Fruit fly (Drosophila melanogaster): Measurements from ENCODE around the gene Pdh.

Gene Pdh

dm6 chr3L:16319399-16319906 is 34.6 kb downstream of the Pdh start, which contains the start of the genes CG13041 and CG13060:
TSS of gene CG13041 (minus strand) at chr3L:16319526.
TSS of gene CG13060 (plus strand) at chr3L:16319856.
- TF ChIP-seq noc (tag; optimal IDR thresholded peaks at IDR 0.05) = no peak

- TF ChIP-seq noc (tag; optimal IDR thresholded peaks at IDR 0.05) = no peak
These were observed 36.4 kb downstream of the Pdh start, which contains the start of gene Nplp3 for dm6 chr3L:16317724-16318123. TSS of gene Nplp3 (plus strand) at chr3L:16318024.

- TF ChIP-seq noc (tag; optimal IDR thresholded peaks at IDR 0.05) = no peak
These were observed 40.1 kb downstream of the Pdh start, which contains the start of gene CG13062 for dm6 chr3L:16313985-16314384. TSS of gene CG13062 (plus strand) at chr3L:16314285.

dm6 chr3L:16309972-16310371 is 44.1 kb downstream of the Pdh start:
- TF ChIP-seq noc (tag; optimal IDR thresholded peaks at IDR 0.05) = peak; percentile 61

- no peak for TF ChIP-seq noc (tag; optimal IDR thresholded peaks at IDR 0.05)
These were observed 45.7 kb downstream of the Pdh start, which contains the start of gene CG13042 for dm6 chr3L:16308380-16308779. TSS of gene CG13042 (minus strand) at chr3L:16308480.

- no peak for TF ChIP-seq noc (tag; optimal IDR thresholded peaks at IDR 0.05)
These were observed 48.1 kb downstream of the Pdh start, which contains the start of the genes CG13043 and CG13063 for dm6 chr3L:16305820-16306650. TSS of gene CG13043 (minus strand) at chr3L:16305870. TSS of gene CG13063 (plus strand) at chr3L:16306600.

dm6 chr3L:16303982-16304381 is 50.1 kb downstream of the Pdh start, which contains the start of gene CG43249:
TSS of gene CG43249 (plus strand) at chr3L:16304282.
- TF ChIP-seq noc (tag; optimal IDR thresholded peaks at IDR 0.05) = no peak

Measured in whole organism, larva.